Worm (Caenorhabditis elegans): ENCODE data around the gene anoh-2.

- no peak for TF ChIP-seq pros-1 (tag; optimal IDR thresholded peaks at IDR 0.05)
- TF ChIP-seq F13H6.1 (tag; optimal IDR thresholded peaks at IDR 0.05) = no peak
- TF ChIP-seq tbx-7 (tag; optimal IDR thresholded peaks at IDR 0.05) = no peak
- TF ChIP-seq pqm-1 (tag; optimal IDR thresholded peaks at IDR 0.05) = no peak
- no peak for TF ChIP-seq unc-55 (GFP tag; optimal IDR thresholded peaks at IDR 0.05)
- no peak for TF ChIP-seq pha-4 (tag; optimal IDR thresholded peaks at IDR 0.05)
- no peak for TF ChIP-seq dmd-4 (tag; optimal IDR thresholded peaks at IDR 0.05; ENCODE audit: borderline replicate concordance)
- no peak for TF ChIP-seq ama-1 (optimal IDR thresholded peaks at IDR 0.05)
- no peak for TF ChIP-seq hlh-30 (tag; optimal IDR thresholded peaks at IDR 0.05; ENCODE audit: insufficient read depth)
- no peak for TF ChIP-seq fkh-10 (GFP tag; optimal IDR thresholded peaks at IDR 0.05)
- no peak for TF ChIP-seq nhr-11 (tag; optimal IDR thresholded peaks at IDR 0.05)
- TF ChIP-seq tbx-2 (tag; optimal IDR thresholded peaks at IDR 0.05) = no peak
- TF ChIP-seq ceh-18 (tag; optimal IDR thresholded peaks at IDR 0.05) = no peak
Measured at ce11 chrIV:14637413-14637812, 20.7 kb upstream of the anoh-2 start, which contains the start of gene srlf-27.
